Fruit fly (Drosophila melanogaster) whole organism, embryonic: ENCODE results near the gene TfAP-2.

Source experiments
- Aef1 ChIP-seq: fragments of 200-800 bp; sonication (Bioruptor generic); IDR thresholded peaks from 3 replicates; pipeline ENCODE4 v1.3.6; 2022; ENCODE audit warnings: missing biosample characterization, missing genetic modification characterization
- Bgb ChIP-seq: fragments of 200-800 bp; sonication (Bioruptor generic); IDR thresholded peaks from 2 replicates; pipeline ENCODE4 v1.3.6; 2022; ENCODE audit warnings: missing biosample characterization, missing genetic modification characterization; ENCODE audit not compliant: partially characterized antibody
- CG1024 ChIP-seq: fragments of 200-800 bp; sonication (Bioruptor generic); IDR thresholded peaks from 2 replicates; pipeline ENCODE4 v1.3.6; 2022; ENCODE audit warnings: missing biosample characterization, missing genetic modification characterization
- CG10274 ChIP-seq: fragments of 200-800 bp; sonication (Bioruptor generic); optimal IDR thresholded peaks from 3 replicates; lab custom pipeline; 2017; ENCODE audit warnings: missing biosample characterization, mild to moderate bottlenecking, missing genetic modification characterization
- CG10959 ChIP-seq: fragments of 200-800 bp; sonication (Bioruptor generic); IDR thresholded peaks from 2 replicates; pipeline ENCODE4 v1.3.6; 2022; ENCODE audit warnings: missing biosample characterization, missing genetic modification characterization
- CG11085 ChIP-seq: fragments of 200-800 bp; sonication (Bioruptor generic); IDR thresholded peaks from 2 replicates; pipeline ENCODE4 v1.3.6; 2022; ENCODE audit warnings: missing biosample characterization, missing genetic modification characterization
- CG11093 ChIP-seq: fragments of 200-800 bp; sonication (Bioruptor generic); IDR thresholded peaks from 3 replicates; pipeline ENCODE4 v1.3.6; 2022; ENCODE audit warnings: missing biosample characterization, missing genetic modification characterization
- CG1233 ChIP-seq: fragments of 200-800 bp; sonication (Bioruptor generic); optimal IDR thresholded peaks from 4 replicates; lab custom pipeline; 2018; ENCODE audit warnings: missing biosample characterization, mild to moderate bottlenecking, missing genetic modification characterization
- CG12391 ChIP-seq: fragments of 200-800 bp; sonication (Bioruptor generic); optimal IDR thresholded peaks from 3 replicates; lab custom pipeline; 2018; ENCODE audit warnings: missing biosample characterization, mild to moderate bottlenecking, missing genetic modification characterization, moderate library complexity
- CG13424 ChIP-seq: fragments of 200-800 bp; sonication (Bioruptor generic); optimal IDR thresholded peaks from 2 replicates; lab custom pipeline; 2019; ENCODE audit warnings: missing biosample characterization, mild to moderate bottlenecking, missing genetic modification characterization, moderate library complexity
- CG14965 ChIP-seq: fragments of 200-800 bp; sonication (Bioruptor generic); optimal IDR thresholded peaks from 2 replicates; lab custom pipeline; 2016; ENCODE audit warnings: missing biosample characterization, missing genetic modification characterization, borderline replicate concordance
- CG15269 ChIP-seq: fragments of 200-800 bp; sonication (Bioruptor generic); optimal IDR thresholded peaks from 2 replicates; lab custom pipeline; 2018; ENCODE audit warnings: missing biosample characterization, mild to moderate bottlenecking, missing genetic modification characterization, moderate library complexity
- CG15696 ChIP-seq: fragments of 200-800 bp; sonication (Bioruptor generic); optimal IDR thresholded peaks from 2 replicates; lab custom pipeline; 2019; ENCODE audit warnings: missing biosample characterization, mild to moderate bottlenecking, missing genetic modification characterization, moderate library complexity
- CG1647 ChIP-seq: fragments of 200-800 bp; sonication (Bioruptor generic); optimal IDR thresholded peaks from 3 replicates; lab custom pipeline; 2016; ENCODE audit warnings: missing biosample characterization, missing genetic modification characterization
- CG16863 ChIP-seq: fragments of 200-800 bp; sonication (Bioruptor generic); optimal IDR thresholded peaks from 3 replicates; lab custom pipeline; 2016; ENCODE audit warnings: missing biosample characterization, missing genetic modification characterization
- CG17829 ChIP-seq: fragments of 200-800 bp; optimal IDR thresholded peaks from 2 replicates; lab custom pipeline; 2019; ENCODE audit warnings: missing biosample characterization, mild to moderate bottlenecking, missing genetic modification characterization, moderate library complexity
- CG31441 ChIP-seq: fragments of 200-800 bp; sonication (Bioruptor generic); IDR thresholded peaks from 2 replicates; pipeline ENCODE4 v1.3.6; 2022; ENCODE audit warnings: missing biosample characterization, missing genetic modification characterization
- CG3838 ChIP-seq: fragments of 200-800 bp; sonication (Bioruptor generic); optimal IDR thresholded peaks from 3 replicates; lab custom pipeline; 2016; ENCODE audit warnings: missing biosample characterization, missing genetic modification characterization
- CG6254 ChIP-seq: fragments of 200-800 bp; sonication (Bioruptor generic); optimal IDR thresholded peaks from 3 replicates; lab custom pipeline; 2017; ENCODE audit warnings: mild to moderate bottlenecking, missing biosample characterization, missing genetic modification reagents, missing genetic modification characterization
- CG6813 ChIP-seq: fragments of 200-800 bp; sonication (Bioruptor generic); optimal IDR thresholded peaks from 2 replicates; lab custom pipeline; 2017; ENCODE audit warnings: missing biosample characterization, missing genetic modification characterization, mild to moderate bottlenecking, moderate library complexity, missing genetic modification reagents
- CG7786 ChIP-seq: fragments of 200-800 bp; sonication (Bioruptor generic); optimal IDR thresholded peaks from 2 replicates; lab custom pipeline; 2016; ENCODE audit warnings: missing biosample characterization, missing genetic modification characterization
- CG9437 ChIP-seq: fragments of 200-800 bp; sonication (Bioruptor generic); optimal IDR thresholded peaks from 2 replicates; lab custom pipeline; 2018; ENCODE audit warnings: missing biosample characterization, mild to moderate bottlenecking, missing genetic modification characterization
- CG9932 ChIP-seq: fragments of 200-800 bp; sonication (Bioruptor generic); IDR thresholded peaks from 2 replicates; pipeline ENCODE4 v1.3.6; 2022; ENCODE audit warnings: missing biosample characterization, missing genetic modification characterization
- CoRest ChIP-seq: fragments of 200-800 bp; sonication (Bioruptor generic); optimal IDR thresholded peaks from 3 replicates; lab custom pipeline; 2018; ENCODE audit warnings: missing biosample characterization, mild to moderate bottlenecking, missing genetic modification characterization, moderate library complexity
- Hey ChIP-seq: fragments of 200-800 bp; sonication (Bioruptor generic); optimal IDR thresholded peaks from 3 replicates; lab custom pipeline; 2018; ENCODE audit warnings: missing biosample characterization, mild to moderate bottlenecking, missing genetic modification characterization
- Hmx ChIP-seq: fragments of 200-800 bp; sonication (Bioruptor generic); optimal IDR thresholded peaks from 2 replicates; lab custom pipeline; 2016; ENCODE audit warnings: missing biosample characterization, missing genetic modification characterization
- Hr78 ChIP-seq, 2 experiments: fragments of 200-800 bp in 1 of 2; fragments of >200 bp in 1 of 2; sonication (Bioruptor generic) in 1 of 2; optimal IDR thresholded peaks; 2 replicates each; lab custom pipeline; 2017 to 2019; ENCODE audit warnings: missing biosample characterization in 2 of 2, missing genetic modification characterization in 2 of 2, mild to moderate bottlenecking in 1 of 2, moderate library complexity in 1 of 2
- MESR4 ChIP-seq: fragments of 200-800 bp; sonication (Bioruptor generic); optimal IDR thresholded peaks from 2 replicates; lab custom pipeline; 2018; ENCODE audit warnings: missing biosample characterization, mild to moderate bottlenecking, missing genetic modification characterization, moderate library complexity
- Meics ChIP-seq: fragments of 200-800 bp; sonication (Bioruptor generic); optimal IDR thresholded peaks from 2 replicates; lab custom pipeline; 2017; ENCODE audit warnings: missing biosample characterization, mild to moderate bottlenecking, missing genetic modification characterization
- Nf-YB ChIP-seq: fragments of 200-800 bp; sonication (Bioruptor generic); optimal IDR thresholded peaks from 3 replicates; lab custom pipeline; 2019; ENCODE audit warnings: missing biosample characterization, mild to moderate bottlenecking, missing genetic modification characterization, moderate library complexity
- Sox102F ChIP-seq: fragments of 200-800 bp; sonication (Bioruptor generic); optimal IDR thresholded peaks from 2 replicates; lab custom pipeline; 2018; ENCODE audit warnings: missing biosample characterization, mild to moderate bottlenecking, missing genetic modification characterization, moderate library complexity
- Spps ChIP-seq: fragments of 200-800 bp; sonication (Bioruptor generic); optimal IDR thresholded peaks from 2 replicates; lab custom pipeline; 2018; ENCODE audit warnings: missing biosample characterization, mild to moderate bottlenecking, missing genetic modification characterization
- abd-A ChIP-seq: fragments of 200-800 bp; sonication (Bioruptor generic); optimal IDR thresholded peaks from 3 replicates; lab custom pipeline; 2019; ENCODE audit warnings: missing biosample characterization, mild to moderate bottlenecking, missing genetic modification characterization, moderate library complexity
- aop ChIP-seq: fragments of 200-800 bp; sonication (Bioruptor generic); IDR thresholded peaks from 2 replicates; pipeline ENCODE4 v1.3.6; 2022; ENCODE audit warnings: missing biosample characterization, missing genetic modification characterization
- crp ChIP-seq, 2 experiments: fragments of 200-800 bp; sonication (Bioruptor generic); optimal IDR thresholded peaks; 2 replicates in 1 of 2; 3 replicates in 1 of 2; lab custom pipeline; 2017; ENCODE audit warnings: missing biosample characterization in 2 of 2, missing genetic modification characterization in 2 of 2, mild to moderate bottlenecking in 1 of 2, moderate library complexity in 1 of 2
- dimm ChIP-seq: fragments of 200-800 bp; sonication (Bioruptor generic); IDR thresholded peaks from 2 replicates; pipeline ENCODE4 v1.3.6; 2022; ENCODE audit warnings: missing biosample characterization, missing genetic modification characterization
- dmrt11E ChIP-seq: fragments of 200-800 bp; sonication (Bioruptor generic); optimal IDR thresholded peaks from 3 replicates; lab custom pipeline; 2018; ENCODE audit warnings: missing biosample characterization, mild to moderate bottlenecking, missing genetic modification characterization, moderate library complexity
- esg ChIP-seq: fragments of 200-800 bp; sonication (Bioruptor generic); conservative IDR thresholded peaks from 2 replicates; pipeline ENCODE4 v1.3.6; 2022; ENCODE audit warnings: missing biosample characterization, missing genetic modification characterization
- h ChIP-seq: fragments of >200 bp; optimal IDR thresholded peaks from 2 replicates; lab custom pipeline; 2017
- hth ChIP-seq: fragments of >200 bp; optimal IDR thresholded peaks from 2 replicates; lab custom pipeline; 2017; ENCODE audit warnings: inconsistent platforms
- peb ChIP-seq: fragments of 200-800 bp; sonication (Bioruptor generic); IDR thresholded peaks from 2 replicates; pipeline ENCODE4 v1.3.6; 2022; ENCODE audit warnings: missing biosample characterization, missing genetic modification characterization
- row ChIP-seq: fragments of 200-800 bp; sonication (Bioruptor generic); IDR thresholded peaks from 3 replicates; pipeline ENCODE4 v1.3.6; 2022; ENCODE audit warnings: missing biosample characterization, missing genetic modification characterization
- seq ChIP-seq: fragments of 200-800 bp; sonication (Bioruptor generic); IDR thresholded peaks from 2 replicates; pipeline ENCODE4 v1.3.6; 2022; ENCODE audit warnings: missing biosample characterization, missing genetic modification characterization
- sima ChIP-seq: fragments of 200-800 bp; sonication (Bioruptor generic); optimal IDR thresholded peaks from 2 replicates; lab custom pipeline; 2016; ENCODE audit warnings: missing biosample characterization, missing genetic modification characterization
- slbo ChIP-seq: fragments of 200-800 bp; sonication (Bioruptor generic); IDR thresholded peaks from 2 replicates; pipeline ENCODE4 v1.3.6; 2022; ENCODE audit warnings: missing biosample characterization, missing genetic modification characterization
- stc ChIP-seq: fragments of 200-800 bp; sonication (Bioruptor generic); IDR thresholded peaks from 2 replicates; pipeline ENCODE4 v1.3.6; 2022; ENCODE audit warnings: missing biosample characterization, missing genetic modification characterization
- tin ChIP-seq: fragments of 200-800 bp; sonication (Bioruptor generic); optimal IDR thresholded peaks from 3 replicates; lab custom pipeline; 2016; ENCODE audit warnings: missing biosample characterization, missing genetic modification characterization
- tio ChIP-seq: fragments of 200-800 bp; sonication (Bioruptor generic); optimal IDR thresholded peaks from 2 replicates; lab custom pipeline; 2017; ENCODE audit warnings: missing biosample characterization, missing genetic modification characterization, inconsistent platforms
- ttk ChIP-seq: fragments of 200-800 bp; sonication (Bioruptor generic); IDR thresholded peaks from 2 replicates; pipeline ENCODE4 v2.1.2; 2022; ENCODE audit warnings: missing biosample characterization, missing genetic modification characterization
- wor ChIP-seq: fragments of 200-800 bp; sonication (Bioruptor generic); IDR thresholded peaks from 2 replicates; pipeline ENCODE4 v1.3.6; 2022; ENCODE audit warnings: missing biosample characterization, missing genetic modification characterization
- zf30C ChIP-seq: fragments of 200-800 bp; sonication (Bioruptor generic); optimal IDR thresholded peaks from 3 replicates; lab custom pipeline; 2018; ENCODE audit warnings: missing biosample characterization, mild to moderate bottlenecking, missing genetic modification characterization

Gene TfAP-2

DNA sequence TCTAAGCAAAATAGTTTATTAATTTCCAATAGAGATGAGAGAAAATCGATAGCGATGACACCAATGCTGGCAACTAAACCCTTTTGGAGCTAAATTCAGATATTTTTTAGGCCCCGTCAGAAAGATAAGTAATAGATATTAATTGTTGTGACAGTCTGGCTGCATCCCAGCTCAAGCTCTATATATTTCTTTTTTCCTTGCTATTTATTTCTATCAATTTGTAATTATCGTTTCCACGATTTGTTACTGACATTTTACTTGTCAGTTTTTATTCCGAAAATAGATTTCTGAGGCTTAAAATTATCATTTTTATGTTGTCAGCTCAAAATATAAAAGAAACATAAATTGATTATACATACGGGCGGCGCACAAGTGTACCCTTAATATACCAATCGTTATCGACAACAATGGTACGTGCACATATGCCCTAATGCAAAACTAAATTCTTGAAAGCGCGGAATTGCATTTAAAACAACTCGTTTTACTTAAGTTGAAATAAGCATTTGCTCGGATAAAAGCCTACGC, 17.7 kb upstream of the TfAP-2 start, which contains the start of the genes CRIF and SMC5 (continued):
- TF ChIP-seq esg (GFP tag; lab: Robert Waterston, UW) (peak; percentile 48), Meics (no peak), CG11085 (GFP tag; lab: Robert Waterston, UW) (no peak), Sox102F (no peak), CG15696 (tag; lab: Kevin White, UChicago) (peak; percentile 67), Spps (tag; lab: Kevin White, UChicago) (peak; percentile 15), CG3838 (no peak), CG10274 (no peak), sima (peak; percentile 26), CG9932 (GFP tag; lab: Robert Waterston, UW) (peak; percentile 82), dmrt11E (peak; percentile 69), ttk (0 out of 2 replicates have a peak, but pooled peaks have one; percentile 42), zf30C (GFP tag; lab: Kevin White, UChicago) (no peak), stc (peak; percentile 26; the same call in 1 of the 2 replicates), CoRest (peak; percentile 84), CG31441 (no peak; the same call in 1 of the 2 replicates), hth (lab: Kevin White, UChicago) (no peak), CG14965 (GFP tag; lab: Kevin White, UChicago) (no peak), CG11093 (no peak), CG16863 (GFP tag; lab: Kevin White, UChicago) (peak; percentile 32), abd-A (tag; lab: Kevin White, UChicago) (no peak), aop (GFP tag; lab: Robert Waterston, UW) (no peak), tio (GFP tag; lab: Kevin White, UChicago) (peak; percentile 58), seq (GFP tag; lab: Robert Waterston, UW) (no peak), peb (GFP tag; lab: Robert Waterston, UW) (no peak), CG15269 (tag; lab: Kevin White, UChicago) (no peak), CG12391 (peak; percentile 80), CG9437 (no peak), tin (peak; percentile 56), CG13424 (tag; lab: Kevin White, UChicago) (peak; percentile 74), Bgb (GFP tag; lab: Robert Waterston, UW) (no peak), CG6254 (no peak), CG17829 (tag; lab: Kevin White, UChicago) (peak; percentile 67), CG7786 (peak; percentile 52), CG10959 (no peak), Hmx (peak; percentile 46), MESR4 (GFP tag; lab: Kevin White, UChicago) (no peak), h (lab: Kevin White, UChicago) (no peak), slbo (GFP tag; lab: Robert Waterston, UW) (peak; percentile 75), crp (GFP tag; optimal IDR thresholded peaks at IDR 0.05; lab: Kevin White, UChicago) (peak in 1 of 2 experiments; percentile 5), row (peak; percentile 94), Aef1 (GFP tag; lab: Robert Waterston, UW) (peak; percentile 45; the same call in 1 of the 3 replicates), Hey (tag; lab: Kevin White, UChicago) (no peak), wor (no peak), Nf-YB (GFP tag; lab: Kevin White, UChicago) (peak; percentile 24), CG6813 (GFP tag; lab: Kevin White, UChicago) (no peak), dimm (GFP tag; lab: Robert Waterston, UW) (no peak), CG1233 (GFP tag; lab: Kevin White, UChicago) (no peak), CG1647 (peak; percentile 56), Hr78 (GFP tag; optimal IDR thresholded peaks at IDR 0.05; lab: Kevin White, UChicago) (no peak), CG1024 (GFP tag; lab: Robert Waterston, UW) (no peak)
